Fruit fly (Drosophila melanogaster): ENCODE data around the gene CG10853.

The CG10853 gene

dm6 chr3L:3942241-3943028 lies 5.3 kb upstream of the CG10853 start, which contains the start of the genes CG10863 and CG14982:
Gene CG10863 (minus strand): TSS chr3L:3942465.
Gene CG14982 (plus strand): TSS chr3L:3942710.
- TF ChIP-seq usp (GFP tag; optimal IDR thresholded peaks at IDR 0.05) (no peak), Dif (GFP tag; optimal IDR thresholded peaks at IDR 0.05; ENCODE audit: partially characterized antibody) (peak; percentile 41), rgr (GFP tag; optimal IDR thresholded peaks at IDR 0.05) (peak; percentile 52), lola (GFP tag; optimal IDR thresholded peaks at IDR 0.05) (no peak), N (GFP tag; optimal IDR thresholded peaks at IDR 0.05) (no peak), jim (GFP tag; optimal IDR thresholded peaks at IDR 0.05) (no peak), Vsx2 (GFP tag; optimal IDR thresholded peaks at IDR 0.05; ENCODE audit: partially characterized antibody) (peak; percentile 19), br (GFP tag; optimal IDR thresholded peaks at IDR 0.05) (peak; percentile 35), Mio (GFP tag; optimal IDR thresholded peaks at IDR 0.05) (no peak), woc (GFP tag; optimal IDR thresholded peaks at IDR 0.05) (no peak), Sp1 (GFP tag; optimal IDR thresholded peaks at IDR 0.05) (peak; percentile 29), OdsH (GFP tag; optimal IDR thresholded peaks at IDR 0.05) (peak; percentile 3), Rel (GFP tag; optimal IDR thresholded peaks at IDR 0.05) (no peak), Rel (tag; optimal IDR thresholded peaks at IDR 0.05) (peak; percentile 80), Hr83 (GFP tag; optimal IDR thresholded peaks at IDR 0.05; ENCODE audit: poor library complexity, severe bottlenecking) (no peak), brk (GFP tag; optimal IDR thresholded peaks at IDR 0.05) (no peak), tai (GFP tag; optimal IDR thresholded peaks at IDR 0.05) (no peak), fru (GFP tag; optimal IDR thresholded peaks at IDR 0.05) (no peak), CG32264 (GFP tag; optimal IDR thresholded peaks at IDR 0.05) (no peak), Abd-B (GFP tag; optimal IDR thresholded peaks at IDR 0.05) (no peak), foxo (GFP tag; optimal IDR thresholded peaks at IDR 0.05) (no peak), ey (GFP tag; optimal IDR thresholded peaks at IDR 0.05) (no peak), h (GFP tag; optimal IDR thresholded peaks at IDR 0.05) (peak; percentile 47), Myc (optimal IDR thresholded peaks at IDR 0.05) (no peak), sage (GFP tag; optimal IDR thresholded peaks at IDR 0.05) (peak; percentile 8), Hr78 (GFP tag; optimal IDR thresholded peaks at IDR 0.05) (no peak)

dm6 chr3L:3949205-3949604 lies 1.5 kb downstream of the CG10853 start, which contains the start of gene CG14983:
Gene CG14983 (minus strand): TSS chr3L:3949305.
- no peak for TF ChIP-seq dsf (GFP tag; optimal IDR thresholded peaks at IDR 0.05; ENCODE audit: borderline replicate concordance)

dm6 chr3L:3951875-3952274 lies 4.2 kb downstream of the CG10853 start:
- TF ChIP-seq Dfd (GFP tag; optimal IDR thresholded peaks at IDR 0.05) = no peak

- TF ChIP-seq Sp1 (GFP tag; optimal IDR thresholded peaks at IDR 0.05) = peak; percentile 58
- TF ChIP-seq CG9705 (GFP tag; optimal IDR thresholded peaks at IDR 0.05) = peak; percentile 28
- peak; percentile 69 for TF ChIP-seq sage (GFP tag; optimal IDR thresholded peaks at IDR 0.05)
- peak; percentile 84 for TF ChIP-seq fru (GFP tag; optimal IDR thresholded peaks at IDR 0.05)
- TF ChIP-seq Jra (GFP tag; optimal IDR thresholded peaks at IDR 0.05) = peak; percentile 32
- TF ChIP-seq usp (GFP tag; optimal IDR thresholded peaks at IDR 0.05) = no peak
- TF ChIP-seq CG32264 (GFP tag; optimal IDR thresholded peaks at IDR 0.05) = peak; percentile 28
- peak; percentile 80 for TF ChIP-seq br (GFP tag; optimal IDR thresholded peaks at IDR 0.05)
- peak; percentile 52 for TF ChIP-seq woc (GFP tag; optimal IDR thresholded peaks at IDR 0.05)
- TF ChIP-seq dsf (GFP tag; optimal IDR thresholded peaks at IDR 0.05; ENCODE audit: borderline replicate concordance) = no peak
- no peak for TF ChIP-seq Hnf4 (GFP tag; optimal IDR thresholded peaks at IDR 0.05)
- TF ChIP-seq Dif (GFP tag; optimal IDR thresholded peaks at IDR 0.05; ENCODE audit: partially characterized antibody) = no peak
- TF ChIP-seq foxo (GFP tag; optimal IDR thresholded peaks at IDR 0.05) = peak in 1 of 2 experiments; percentile 84
- TF ChIP-seq CrebA (GFP tag; optimal IDR thresholded peaks at IDR 0.05; ENCODE audit: borderline replicate concordance) = no peak
- no peak for TF ChIP-seq GATAd (GFP tag; optimal IDR thresholded peaks at IDR 0.05)
- peak; percentile 72 for TF ChIP-seq psq (GFP tag; optimal IDR thresholded peaks at IDR 0.05)
- peak; percentile 81 for TF ChIP-seq rgr (GFP tag; optimal IDR thresholded peaks at IDR 0.05)
- no peak for TF ChIP-seq dl (GFP tag; optimal IDR thresholded peaks at IDR 0.05; ENCODE audit: insufficient read depth in 1 of 2, partially characterized antibody in 2 of 2)
- peak; percentile 63 for TF ChIP-seq brk (GFP tag; optimal IDR thresholded peaks at IDR 0.05)
- TF ChIP-seq Vsx2 (GFP tag; optimal IDR thresholded peaks at IDR 0.05; ENCODE audit: partially characterized antibody) = no peak
- peak; percentile 61 for TF ChIP-seq dmrt93B (GFP tag; optimal IDR thresholded peaks at IDR 0.05)
- peak; percentile 83 for TF ChIP-seq OdsH (GFP tag; optimal IDR thresholded peaks at IDR 0.05)
- TF ChIP-seq h (GFP tag; optimal IDR thresholded peaks at IDR 0.05) = peak; percentile 92
- peak; percentile 81 for TF ChIP-seq HLH106 (tag; optimal IDR thresholded peaks at IDR 0.05)
- TF ChIP-seq tai (GFP tag; optimal IDR thresholded peaks at IDR 0.05) = no peak
- TF ChIP-seq Rel (GFP tag; optimal IDR thresholded peaks at IDR 0.05) = peak; percentile 6
- TF ChIP-seq Rel (tag; optimal IDR thresholded peaks at IDR 0.05) = no peak
- peak; percentile 85 for TF ChIP-seq ey (GFP tag; optimal IDR thresholded peaks at IDR 0.05)
These were observed 4.8 kb downstream of the CG10853 start, which contains the start of gene CG14984 for dm6 chr3L:3952468-3952867. Gene CG14984 (minus strand): TSS chr3L:3952550.
